Worm (Caenorhabditis elegans) whole organism, L1 larva: Measurements from ENCODE around the gene R151.8.
A peak's percentile ranks its signal among the peaks of the same experiment; 100 is the strongest.

Source experiments
- C16A3.4 ChIP-seq: fragments of 150-350 bp; optimal IDR thresholded peaks from 2 replicates; lab custom pipeline; 2014; ENCODE audit warnings: missing biosample characterization, missing genetic modification characterization
- C34B4.2 ChIP-seq: sonication (generic microtip); optimal IDR thresholded peaks from 2 replicates; lab custom pipeline; 2017; ENCODE audit warnings: mild to moderate bottlenecking, missing genetic modification characterization, missing compliant biosample characterization
- Y116A8C.19 ChIP-seq: sonication (generic microtip); optimal IDR thresholded peaks from 2 replicates; lab custom pipeline; 2016; ENCODE audit warnings: missing compliant biosample characterization, missing genetic modification characterization, borderline replicate concordance
- ceh-8 ChIP-seq: fragments of 200-800 bp; sonication (Bioruptor generic); optimal IDR thresholded peaks from 2 replicates; lab custom pipeline; 2018; ENCODE audit warnings: mild to moderate bottlenecking, missing genetic modification characterization, moderate library complexity, missing compliant biosample characterization
- ceh-88 ChIP-seq: fragments of 200-800 bp; sonication (Bioruptor generic); IDR thresholded peaks from 2 replicates; pipeline ENCODE4 v1.3.6; 2022; ENCODE audit warnings: missing genetic modification characterization, missing compliant biosample characterization
- ceh-90 ChIP-seq: sonication (generic microtip); optimal IDR thresholded peaks from 2 replicates; lab custom pipeline; 2016; ENCODE audit warnings: missing genetic modification characterization, missing compliant biosample characterization
- ces-1 ChIP-seq: fragments of 150-350 bp; optimal IDR thresholded peaks from 2 replicates; lab custom pipeline; 2014; ENCODE audit warnings: missing biosample characterization, missing genetic modification reagents, missing genetic modification characterization
- dsc-1 ChIP-seq: sonication (generic microtip); optimal IDR thresholded peaks from 2 replicates; lab custom pipeline; 2016; ENCODE audit warnings: mild to moderate bottlenecking, missing genetic modification characterization, missing compliant biosample characterization
- efl-1 ChIP-seq, 4 experiments: fragments of 150-350 bp; optimal IDR thresholded peaks in 3 of 4; peaks in 1 of 4; 1 replicate in 1 of 4; 2 replicates in 3 of 4; lab custom pipeline; 2014; ENCODE audit warnings: missing biosample characterization in 2 of 4, missing genetic modification characterization in 2 of 4, missing genetic modification reagents in 2 of 4
- egl-13 ChIP-seq: sonication (generic microtip); optimal IDR thresholded peaks from 2 replicates; lab custom pipeline; 2016; ENCODE audit warnings: missing genotype, missing genetic modification reagents, missing genetic modification characterization, missing compliant biosample characterization
- ets-5 ChIP-seq: fragments of 200-800 bp; sonication (Bioruptor generic); IDR thresholded peaks from 2 replicates; pipeline ENCODE4 v1.3.6; 2022; ENCODE audit warnings: missing genetic modification characterization, missing compliant biosample characterization
- fkh-8 ChIP-seq: sonication (generic microtip); optimal IDR thresholded peaks from 2 replicates; lab custom pipeline; 2016; ENCODE audit warnings: mild to moderate bottlenecking, missing genetic modification characterization, missing compliant biosample characterization
- fos-1 ChIP-seq: fragments of 150-350 bp; optimal IDR thresholded peaks from 2 replicates; lab custom pipeline; 2014; ENCODE audit warnings: missing biosample characterization, missing genetic modification characterization
- grh-1 ChIP-seq: fragments of 200-800 bp; sonication (Bioruptor generic); IDR thresholded peaks from 2 replicates; pipeline ENCODE4 v1.3.6; 2022; ENCODE audit warnings: missing genetic modification reagents, missing genetic modification characterization, missing compliant biosample characterization
- hlh-17 ChIP-seq: fragments of 200-800 bp; sonication (Bioruptor generic); optimal IDR thresholded peaks from 2 replicates; lab custom pipeline; 2018; ENCODE audit warnings: missing genetic modification characterization, mild to moderate bottlenecking, missing compliant biosample characterization, moderate library complexity, borderline replicate concordance
- hlh-4 ChIP-seq: sonication (generic microtip); optimal IDR thresholded peaks from 2 replicates; lab custom pipeline; 2016; ENCODE audit warnings: mild to moderate bottlenecking, missing genetic modification characterization, missing compliant biosample characterization
- hpl-2 ChIP-seq: fragments of 150-350 bp; optimal IDR thresholded peaks from 2 replicates; lab custom pipeline; 2014; ENCODE audit warnings: missing biosample characterization, missing genetic modification reagents, missing genetic modification characterization
- isw-1 ChIP-seq: fragments of 200-800 bp; sonication (Bioruptor generic); IDR thresholded peaks from 2 replicates; pipeline ENCODE4 v1.3.6; 2022; ENCODE audit warnings: missing genetic modification characterization, missing compliant biosample characterization
- lin-14 ChIP-seq: fragments of 200-800 bp; sonication (Bioruptor generic); optimal IDR thresholded peaks from 2 replicates; lab custom pipeline; 2018; ENCODE audit warnings: mild to moderate bottlenecking, missing genetic modification characterization, moderate library complexity, missing compliant biosample characterization
- lin-35 ChIP-seq, 2 experiments: fragments of 150-350 bp; optimal IDR thresholded peaks; 2 replicates each; lab custom pipeline; 2014; ENCODE audit warnings: missing biosample characterization in 2 of 2, missing genetic modification characterization in 2 of 2, missing genetic modification reagents in 2 of 2
- lin-39 ChIP-seq: fragments of 150-350 bp; optimal IDR thresholded peaks from 2 replicates; lab custom pipeline; 2014; ENCODE audit warnings: missing biosample characterization, missing genetic modification reagents, missing genetic modification characterization
- lir-3 ChIP-seq: sonication (generic microtip); optimal IDR thresholded peaks from 2 replicates; lab custom pipeline; 2016; ENCODE audit warnings: mild to moderate bottlenecking, missing genetic modification characterization, moderate library complexity, missing compliant biosample characterization; ENCODE audit not compliant: poor library complexity
- lsy-2 ChIP-seq, 2 experiments: fragments of 150-350 bp; optimal IDR thresholded peaks; 2 replicates each; lab custom pipeline; 2014; ENCODE audit warnings: missing biosample characterization in 2 of 2, missing genetic modification characterization in 2 of 2
- mab-9 ChIP-seq: fragments of 200-800 bp; sonication (Bioruptor generic); IDR thresholded peaks from 2 replicates; pipeline ENCODE4 v1.3.6; 2022; ENCODE audit warnings: missing genetic modification reagents, missing genetic modification characterization, missing compliant biosample characterization
- mdl-1 ChIP-seq, 2 experiments: fragments of 150-350 bp; optimal IDR thresholded peaks; 2 replicates each; lab custom pipeline; 2014 to 2017; ENCODE audit warnings: missing biosample characterization in 2 of 2, missing genetic modification characterization in 2 of 2, inconsistent platforms in 1 of 2
- mep-1 ChIP-seq: fragments of 150-350 bp; optimal IDR thresholded peaks from 2 replicates; lab custom pipeline; 2014; ENCODE audit warnings: missing biosample characterization, missing genetic modification characterization
- nhr-12 ChIP-seq: sonication (generic microtip); optimal IDR thresholded peaks from 2 replicates; lab custom pipeline; 2017; ENCODE audit warnings: missing biosample characterization, missing genetic modification characterization
- nhr-19 ChIP-seq: fragments of 200-800 bp; sonication (Bioruptor generic); conservative IDR thresholded peaks from 2 replicates; pipeline ENCODE4 v1.3.6; 2022; ENCODE audit warnings: missing genetic modification characterization, missing compliant biosample characterization
- nhr-71 ChIP-seq: sonication (generic microtip); optimal IDR thresholded peaks from 2 replicates; lab custom pipeline; 2016; ENCODE audit warnings: mild to moderate bottlenecking, missing genetic modification characterization, moderate library complexity, missing compliant biosample characterization
- nhr-76 ChIP-seq: sonication (generic microtip); optimal IDR thresholded peaks from 2 replicates; lab custom pipeline; 2017; ENCODE audit warnings: missing biosample characterization, missing genetic modification characterization
- nhr-77 ChIP-seq: fragments of 150-350 bp; optimal IDR thresholded peaks from 2 replicates; lab custom pipeline; 2014; ENCODE audit warnings: missing biosample characterization, missing genetic modification characterization
- nhr-90 ChIP-seq: sonication (generic microtip); optimal IDR thresholded peaks from 2 replicates; lab custom pipeline; 2016; ENCODE audit warnings: mild to moderate bottlenecking, missing genetic modification characterization, missing compliant biosample characterization; ENCODE audit not compliant: poor library complexity
- pqm-1 ChIP-seq: sonication (generic microtip); optimal IDR thresholded peaks from 3 replicates; lab custom pipeline; 2017; ENCODE audit warnings: missing biosample characterization, missing genetic modification characterization
- rnt-1 ChIP-seq: sonication (generic microtip); optimal IDR thresholded peaks from 2 replicates; lab custom pipeline; 2016; ENCODE audit warnings: mild to moderate bottlenecking, missing genetic modification characterization, moderate library complexity, missing compliant biosample characterization
- snpc-4 ChIP-seq: fragments of 150-350 bp; optimal IDR thresholded peaks from 2 replicates; lab custom pipeline; 2014; ENCODE audit warnings: missing biosample characterization, missing genetic modification characterization
- snu-23 ChIP-seq: sonication (generic microtip); optimal IDR thresholded peaks from 2 replicates; lab custom pipeline; 2016; ENCODE audit warnings: missing genetic modification characterization, missing compliant biosample characterization
- sox-4 ChIP-seq: sonication (generic microtip); optimal IDR thresholded peaks from 2 replicates; lab custom pipeline; 2016; ENCODE audit warnings: missing genetic modification characterization, missing compliant biosample characterization
- unc-86 ChIP-seq: sonication (generic microtip); optimal IDR thresholded peaks from 2 replicates; lab custom pipeline; 2016; ENCODE audit warnings: missing genetic modification characterization, missing compliant biosample characterization
- ztf-11 ChIP-seq, 2 experiments: sonication (generic microtip); optimal IDR thresholded peaks; 2 replicates each; lab custom pipeline; 2016 to 2017; ENCODE audit warnings: missing genetic modification characterization in 2 of 2, missing biosample characterization in 1 of 2, missing compliant biosample characterization in 1 of 2

R151.8 gene

DNA sequence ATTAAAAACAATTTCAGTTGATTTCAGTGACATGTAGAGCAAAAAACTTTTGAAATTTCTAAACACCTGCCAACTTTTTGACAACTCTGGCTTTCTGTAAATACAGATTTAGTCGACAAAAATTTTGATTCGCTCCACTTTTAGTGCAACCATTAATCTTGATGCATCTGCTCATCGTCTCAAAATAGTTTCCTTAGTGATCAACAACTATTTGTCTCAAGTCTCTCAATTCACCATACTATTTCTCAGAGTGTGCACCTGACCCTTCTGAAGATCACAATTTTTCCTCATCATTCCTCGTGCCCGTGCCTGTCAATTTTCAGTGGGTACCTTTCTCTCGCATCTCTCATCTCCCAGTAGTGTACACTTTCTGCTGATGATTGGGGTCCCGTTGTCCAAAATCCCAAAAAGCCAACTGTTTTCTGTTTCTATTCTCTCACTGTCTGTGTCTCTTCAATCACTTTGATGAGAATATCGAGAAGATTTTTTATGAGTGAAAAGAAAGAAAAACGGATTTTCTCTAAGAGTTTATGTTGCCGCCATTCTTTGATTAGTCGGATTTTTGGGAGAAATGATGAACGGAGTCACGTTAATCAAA, 12.6 kb downstream of the R151.8 start (continued):
- no peak for TF ChIP-seq fos-1
- TF ChIP-seq rnt-1 (tag; lab: Kevin White, UChicago): peak; percentile 88

DNA sequence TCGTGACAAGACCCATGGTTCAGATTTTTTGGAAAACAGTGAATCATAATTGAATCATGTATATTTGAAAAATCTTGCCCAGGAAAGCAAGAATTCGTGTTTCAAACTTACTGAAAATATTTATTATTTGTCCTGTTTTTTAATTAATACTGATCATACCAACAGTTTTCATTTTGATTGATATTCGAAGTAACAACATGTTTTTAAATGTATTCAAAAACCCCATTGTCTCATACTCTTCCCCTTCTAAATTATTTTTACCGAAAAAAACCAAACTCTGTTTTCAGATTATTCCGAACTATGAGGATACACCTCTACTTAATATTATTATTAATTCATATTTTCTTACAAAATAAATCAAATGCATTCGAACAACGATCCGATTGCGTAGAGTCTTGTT, 13.4 kb downstream of the R151.8 start, which contains the start of gene R151.1:
R151.1 (plus strand) TSS at position 301 of the 400 bp plus-strand sequence.
- TF ChIP-seq egl-13 (tag; lab: Kevin White, UChicago) (no peak), ceh-88 (GFP tag; lab: Robert Waterston, UW) (no peak), ceh-8 (GFP tag; lab: Kevin White, UChicago) (no peak), unc-86 (tag; lab: Kevin White, UChicago) (no peak)

DNA sequence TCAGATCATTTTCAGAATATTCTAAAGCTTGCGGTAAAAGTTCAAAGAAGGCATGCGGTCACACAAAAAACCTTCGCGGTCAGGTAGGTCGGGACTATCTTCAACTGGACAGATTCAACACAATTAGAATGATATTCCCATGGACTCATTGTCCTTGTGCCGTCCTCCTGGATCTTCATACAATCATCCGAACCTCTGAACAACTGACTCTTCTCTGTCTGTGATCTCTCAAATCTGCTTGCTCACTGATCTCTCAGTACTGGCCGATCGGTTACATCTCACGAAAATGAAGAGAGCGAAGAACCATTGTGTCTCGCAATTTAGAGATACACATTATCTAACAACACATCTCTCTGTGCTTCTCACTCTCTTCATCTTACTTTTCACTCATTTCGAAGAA, 14.1 kb downstream of the R151.8 start:
- TF ChIP-seq mdl-1 (tag; optimal IDR thresholded peaks at IDR 0.05; lab: Kevin White, UChicago) (no peak), C16A3.4 (no peak), C34B4.2 (tag; lab: Kevin White, UChicago) (no peak), fkh-8 (no peak), hlh-4 (no peak), nhr-19 (GFP tag; lab: Robert Waterston, UW) (0 out of 2 replicates have a peak, but pooled peaks have one; percentile 6), nhr-77 (tag; lab: Kevin White, UChicago) (no peak), ceh-8 (GFP tag; lab: Kevin White, UChicago) (no peak), lin-35 (GFP tag; optimal IDR thresholded peaks at IDR 0.05; lab: Kevin White, UChicago) (peak in 1 of 2 experiments; percentile 13), nhr-71 (tag; lab: Kevin White, UChicago) (peak; percentile 49), nhr-76 (tag; lab: Kevin White, UChicago) (no peak), ces-1 (GFP tag; lab: Kevin White, UChicago) (no peak), hlh-17 (GFP tag; lab: Kevin White, UChicago) (no peak), isw-1 (GFP tag; lab: Robert Waterston, UW) (no peak), snpc-4 (tag; lab: Kevin White, UChicago) (no peak), nhr-12 (tag; lab: Kevin White, UChicago) (no peak), snu-23 (GFP tag; lab: Kevin White, UChicago) (peak; percentile 9), pqm-1 (tag; lab: Kevin White, UChicago) (no peak), dsc-1 (tag; lab: Kevin White, UChicago) (no peak), nhr-90 (no peak), ztf-11 (tag; optimal IDR thresholded peaks at IDR 0.05; lab: Kevin White, UChicago) (no peak), lin-14 (GFP tag; lab: Kevin White, UChicago) (peak; percentile 62), ets-5 (GFP tag; lab: Robert Waterston, UW) (no peak), ceh-90 (no peak), mep-1 (tag; lab: Kevin White, UChicago) (no peak), lsy-2 (tag; optimal IDR thresholded peaks at IDR 0.05; lab: Kevin White, UChicago) (peak in 1 of 2 experiments; percentile 41), unc-86 (tag; lab: Kevin White, UChicago) (no peak), mab-9 (GFP tag; lab: Robert Waterston, UW) (no peak), Y116A8C.19 (tag; lab: Kevin White, UChicago) (no peak), efl-1 (optimal IDR thresholded peaks at IDR 0.05; lab: Kevin White, UChicago) (no peak), efl-1 (GFP tag; optimal IDR thresholded peaks at IDR 0.05 in 1 of 2; lab: Kevin White, UChicago) (peak in 1 of 2 experiments; percentile 44), rnt-1 (tag; lab: Kevin White, UChicago) (peak; percentile 63), grh-1 (GFP tag; lab: Robert Waterston, UW) (no peak), hpl-2 (GFP tag; lab: Kevin White, UChicago) (no peak), lin-39 (tag; lab: Kevin White, UChicago) (no peak), lir-3 (tag; lab: Kevin White, UChicago) (no peak), sox-4 (tag; lab: Kevin White, UChicago) (no peak)
